Worm (Caenorhabditis elegans) whole organism, L4 larva: ENCODE measurements around the gene erfa-1.

Experiments
- F49E8.2 ChIP-seq: sonication (generic microtip); optimal IDR thresholded peaks from 2 replicates; lab custom pipeline; 2016; ENCODE audit warnings: missing compliant biosample characterization, mild to moderate bottlenecking, missing genetic modification characterization, borderline replicate concordance
- R02D3.7 ChIP-seq: fragments of 150-350 bp; sonication (generic microtip); optimal IDR thresholded peaks from 3 replicates; lab custom pipeline; 2014; ENCODE audit warnings: missing biosample characterization, missing genetic modification characterization
- Y75B8A.6 ChIP-seq: fragments of 200-800 bp; sonication (Bioruptor generic); IDR thresholded peaks from 2 replicates; pipeline ENCODE4 v1.3.6; 2022; ENCODE audit warnings: missing genetic modification reagents, missing genetic modification characterization, missing compliant biosample characterization
- daf-19 ChIP-seq: fragments of 200-800 bp; sonication (Bioruptor generic); conservative IDR thresholded peaks from 2 replicates; pipeline ENCODE4 v1.3.6; 2022; ENCODE audit warnings: missing genetic modification characterization, missing compliant biosample characterization
- lin-39 ChIP-seq: fragments of 150-350 bp; optimal IDR thresholded peaks from 2 replicates; lab custom pipeline; 2014; ENCODE audit warnings: missing biosample characterization, missing genetic modification reagents, missing genetic modification characterization
- nhr-237 ChIP-seq: sonication (generic microtip); optimal IDR thresholded peaks from 2 replicates; lab custom pipeline; 2017; ENCODE audit warnings: missing biosample characterization, missing genetic modification characterization
- nhr-28 ChIP-seq: fragments of 150-350 bp; optimal IDR thresholded peaks from 2 replicates; lab custom pipeline; 2014; ENCODE audit warnings: missing biosample characterization, missing genetic modification characterization
- nhr-76 ChIP-seq: fragments of 150-350 bp; optimal IDR thresholded peaks from 2 replicates; lab custom pipeline; 2014; ENCODE audit warnings: missing biosample characterization, missing genetic modification characterization
- snpc-4 ChIP-seq: fragments of 150-350 bp; optimal IDR thresholded peaks from 2 replicates; lab custom pipeline; 2014; ENCODE audit warnings: missing biosample characterization, missing genetic modification characterization

ce11 chrV:6461250-6461649, 27.3 kb downstream of the erfa-1 start:
- TF ChIP-seq R02D3.7 (tag; lab: Kevin White, UChicago): no peak
- TF ChIP-seq Y75B8A.6 (GFP tag; lab: Robert Waterston, UW): no peak
- no peak for TF ChIP-seq nhr-28 (tag; lab: Kevin White, UChicago)
- no peak for TF ChIP-seq daf-19 (GFP tag; lab: Robert Waterston, UW)
- no peak for TF ChIP-seq nhr-76 (tag; lab: Kevin White, UChicago)
- no peak for TF ChIP-seq nhr-237 (tag; lab: Kevin White, UChicago)
- TF ChIP-seq snpc-4: no peak
- TF ChIP-seq F49E8.2 (tag; lab: Kevin White, UChicago): no peak
- TF ChIP-seq lin-39 (tag; lab: Kevin White, UChicago): no peak
